Worm (Caenorhabditis elegans): ENCODE data around the gene ubh-2.

ubh-2 gene

DNA sequence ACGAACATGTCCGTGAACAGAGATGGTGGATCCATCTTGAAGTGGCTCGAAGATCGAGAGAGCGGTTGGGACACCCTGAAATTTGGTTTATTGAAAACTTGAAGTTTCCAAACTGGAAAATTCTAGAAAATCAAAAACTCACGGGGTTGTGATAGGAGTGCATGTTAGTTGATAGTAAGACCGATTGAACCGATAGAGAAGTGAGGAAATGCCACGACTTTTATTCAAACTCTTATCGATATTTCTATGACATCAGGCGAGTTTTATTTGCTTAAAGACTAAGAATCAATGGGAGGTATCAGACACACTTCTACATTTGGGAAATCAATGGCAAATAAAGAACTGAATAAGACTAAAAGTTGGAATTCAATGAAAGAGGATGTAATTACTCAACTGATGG, 20.8 kb downstream of the ubh-2 start, which contains the start of gene lec-10:
Gene lec-10 (minus strand): TSS at position 272 of the 400 bp plus-strand sequence.
- TF ChIP-seq T22C8.4 (GFP tag; IDR thresholded peaks at IDR 0.05) (0 out of 2 replicates have a peak, but pooled peaks have one; percentile 12), tab-1 (GFP tag; IDR thresholded peaks at IDR 0.05) (no peak), cog-1 (tag; optimal IDR thresholded peaks at IDR 0.05) (no peak)

- TF ChIP-seq ref-1 (GFP tag; conservative IDR thresholded peaks at IDR 0.05) (no peak), cog-1 (tag; optimal IDR thresholded peaks at IDR 0.05) (no peak), ztf-29 (GFP tag; IDR thresholded peaks at IDR 0.05) (no peak), klf-2 (GFP tag; conservative IDR thresholded peaks at IDR 0.05) (no peak), ztf-23 (GFP tag; IDR thresholded peaks at IDR 0.05) (no peak), flt-1 (GFP tag; IDR thresholded peaks at IDR 0.05) (no peak), med-1 (GFP tag; optimal IDR thresholded peaks at IDR 0.05; ENCODE audit: insufficient read depth) (no peak), tab-1 (GFP tag; IDR thresholded peaks at IDR 0.05) (no peak)
Observed at ce11 chrV:6487878-6488277, 21.7 kb downstream of the ubh-2 start.

DNA sequence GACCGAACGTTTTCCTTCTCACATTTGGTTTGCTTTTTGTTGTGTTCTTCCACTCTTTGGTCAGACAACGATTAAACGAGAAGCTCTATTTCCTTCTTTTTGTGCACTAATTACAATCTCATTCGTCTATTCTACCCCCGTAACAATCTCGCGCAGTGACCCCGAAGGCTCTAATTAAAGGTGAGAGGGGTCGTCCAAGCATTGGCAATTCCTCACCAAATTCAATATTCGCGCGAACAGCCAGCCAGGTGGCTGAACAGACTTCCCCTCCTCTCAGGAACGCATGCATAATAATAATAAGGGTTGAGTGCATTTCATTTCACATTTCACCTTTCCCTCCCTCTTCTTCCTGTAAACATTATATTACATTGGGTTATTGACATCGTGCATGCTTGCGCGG, 24.5 kb downstream of the ubh-2 start:
- TF ChIP-seq ref-1 (GFP tag; conservative IDR thresholded peaks at IDR 0.05) (no peak), ztf-29 (GFP tag; IDR thresholded peaks at IDR 0.05) (no peak), cog-1 (tag; optimal IDR thresholded peaks at IDR 0.05) (peak; percentile 12)

ce11 chrV:6476026-6476425, 33.6 kb downstream of the ubh-2 start:
- TF ChIP-seq klf-2 (GFP tag; conservative IDR thresholded peaks at IDR 0.05) (no peak), flt-1 (GFP tag; IDR thresholded peaks at IDR 0.05) (no peak), cog-1 (tag; optimal IDR thresholded peaks at IDR 0.05) (no peak), T22C8.4 (GFP tag; IDR thresholded peaks at IDR 0.05) (no peak), med-1 (GFP tag; optimal IDR thresholded peaks at IDR 0.05; ENCODE audit: insufficient read depth) (no peak), ztf-23 (GFP tag; IDR thresholded peaks at IDR 0.05) (no peak), tab-1 (GFP tag; IDR thresholded peaks at IDR 0.05) (no peak), ref-1 (GFP tag; conservative IDR thresholded peaks at IDR 0.05) (no peak), ztf-29 (GFP tag; IDR thresholded peaks at IDR 0.05) (no peak)

ce11 chrV:6471208-6471607, 38.4 kb downstream of the ubh-2 start:
- TF ChIP-seq flt-1 (GFP tag; IDR thresholded peaks at IDR 0.05) (no peak), klf-2 (GFP tag; conservative IDR thresholded peaks at IDR 0.05) (no peak), ref-1 (GFP tag; conservative IDR thresholded peaks at IDR 0.05) (no peak), T22C8.4 (GFP tag; IDR thresholded peaks at IDR 0.05) (no peak), ztf-29 (GFP tag; IDR thresholded peaks at IDR 0.05) (no peak), med-1 (GFP tag; optimal IDR thresholded peaks at IDR 0.05; ENCODE audit: insufficient read depth) (no peak), tab-1 (GFP tag; IDR thresholded peaks at IDR 0.05) (no peak), ztf-23 (GFP tag; IDR thresholded peaks at IDR 0.05) (no peak), cog-1 (tag; optimal IDR thresholded peaks at IDR 0.05) (no peak)

- no peak for TF ChIP-seq klf-2 (GFP tag; conservative IDR thresholded peaks at IDR 0.05)
- no peak for TF ChIP-seq med-1 (GFP tag; optimal IDR thresholded peaks at IDR 0.05; ENCODE audit: insufficient read depth)
- no peak for TF ChIP-seq T22C8.4 (GFP tag; IDR thresholded peaks at IDR 0.05)
- no peak for TF ChIP-seq ztf-23 (GFP tag; IDR thresholded peaks at IDR 0.05)
Observed at ce11 chrV:6467676-6468075, 41.9 kb downstream of the ubh-2 start.

DNA sequence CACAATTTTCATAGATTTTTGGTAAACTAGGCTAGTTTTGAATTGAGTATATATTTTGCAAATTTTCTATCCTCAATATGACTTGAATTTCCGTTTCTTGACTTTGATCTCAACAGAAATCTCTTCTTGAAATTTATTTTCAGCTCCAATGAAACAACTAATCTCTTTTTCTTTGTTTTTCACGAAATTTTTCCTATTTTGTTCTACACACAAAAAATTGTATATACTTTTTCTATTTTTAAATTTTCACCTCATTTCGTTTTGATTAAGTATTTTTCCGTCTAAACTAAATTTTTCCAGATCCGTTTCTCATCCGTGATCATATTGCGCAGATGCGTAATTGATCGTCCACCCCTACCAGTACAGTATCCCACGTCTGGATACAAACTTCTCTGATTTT, 44.9 kb downstream of the ubh-2 start, which contains the start of gene unc-83:
Gene unc-83 (plus strand): TSS at position 301 of the 400 bp plus-strand sequence.
- TF ChIP-seq med-1 (GFP tag; optimal IDR thresholded peaks at IDR 0.05; ENCODE audit: insufficient read depth) (no peak), tab-1 (GFP tag; IDR thresholded peaks at IDR 0.05) (no peak), ztf-29 (GFP tag; IDR thresholded peaks at IDR 0.05) (no peak), T22C8.4 (GFP tag; IDR thresholded peaks at IDR 0.05) (no peak), flt-1 (GFP tag; IDR thresholded peaks at IDR 0.05) (no peak), ztf-23 (GFP tag; IDR thresholded peaks at IDR 0.05) (no peak), ref-1 (GFP tag; conservative IDR thresholded peaks at IDR 0.05) (no peak), cog-1 (tag; optimal IDR thresholded peaks at IDR 0.05) (no peak), klf-2 (GFP tag; conservative IDR thresholded peaks at IDR 0.05) (no peak)

DNA sequence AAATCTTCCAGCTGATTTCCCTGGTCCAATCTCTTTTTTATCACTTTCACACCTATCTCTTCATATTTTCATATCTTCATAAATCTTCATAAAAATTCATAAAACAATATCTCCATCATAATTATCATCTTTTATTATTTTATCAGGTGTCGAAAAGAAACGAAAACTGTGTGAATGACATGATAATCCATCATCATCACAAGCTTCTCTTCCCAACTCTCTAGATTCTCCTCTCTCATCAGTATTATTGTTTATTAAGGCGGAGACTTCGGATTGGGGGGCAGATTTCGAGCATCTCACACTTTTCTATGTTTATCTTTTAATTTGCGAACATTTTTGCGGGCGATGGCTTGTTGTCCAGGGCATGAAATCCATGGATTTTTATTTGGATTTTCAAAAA, 45.4 kb downstream of the ubh-2 start:
- TF ChIP-seq klf-2 (GFP tag; conservative IDR thresholded peaks at IDR 0.05) (no peak), tab-1 (GFP tag; IDR thresholded peaks at IDR 0.05) (no peak), med-1 (GFP tag; optimal IDR thresholded peaks at IDR 0.05; ENCODE audit: insufficient read depth) (no peak), flt-1 (GFP tag; IDR thresholded peaks at IDR 0.05) (no peak), cog-1 (tag; optimal IDR thresholded peaks at IDR 0.05) (no peak), ztf-23 (GFP tag; IDR thresholded peaks at IDR 0.05) (no peak), T22C8.4 (GFP tag; IDR thresholded peaks at IDR 0.05) (no peak), ref-1 (GFP tag; conservative IDR thresholded peaks at IDR 0.05) (no peak), ztf-29 (GFP tag; IDR thresholded peaks at IDR 0.05) (no peak)

DNA sequence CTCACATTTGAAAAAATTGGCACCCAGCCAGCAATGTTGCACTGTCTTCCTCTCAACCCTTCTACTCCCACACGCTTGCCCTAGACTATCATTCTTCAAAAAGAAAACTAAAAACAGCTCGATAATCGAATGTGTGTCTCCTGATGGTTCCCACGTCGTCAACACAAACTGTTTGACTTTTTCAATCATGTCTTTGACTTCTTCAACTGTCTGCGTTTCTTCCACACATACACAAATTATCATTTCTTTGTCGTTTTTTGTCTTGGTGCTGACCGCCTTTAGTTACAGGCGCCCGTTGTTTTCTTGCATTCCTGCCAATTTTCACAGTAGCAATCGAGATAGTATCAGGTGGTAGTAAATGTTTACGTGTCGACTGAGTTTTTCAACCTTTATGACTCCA, 47.0 kb downstream of the ubh-2 start:
- no peak for TF ChIP-seq tab-1 (GFP tag; IDR thresholded peaks at IDR 0.05)

ce11 chrV:6461250-6461649, 48.4 kb downstream of the ubh-2 start:
- TF ChIP-seq ztf-23 (GFP tag; IDR thresholded peaks at IDR 0.05), result no peak
- TF ChIP-seq ref-1 (GFP tag; conservative IDR thresholded peaks at IDR 0.05), result no peak
- TF ChIP-seq med-1 (GFP tag; optimal IDR thresholded peaks at IDR 0.05; ENCODE audit: insufficient read depth), result no peak
- TF ChIP-seq tab-1 (GFP tag; IDR thresholded peaks at IDR 0.05), result no peak
- no peak for TF ChIP-seq T22C8.4 (GFP tag; IDR thresholded peaks at IDR 0.05)
- no peak for TF ChIP-seq klf-2 (GFP tag; conservative IDR thresholded peaks at IDR 0.05)
- TF ChIP-seq cog-1 (tag; optimal IDR thresholded peaks at IDR 0.05), result no peak
- TF ChIP-seq flt-1 (GFP tag; IDR thresholded peaks at IDR 0.05), result no peak
- TF ChIP-seq ztf-29 (GFP tag; IDR thresholded peaks at IDR 0.05), result no peak
